Fruit fly (Drosophila melanogaster) whole organism, pupa: Measurements from ENCODE around the gene Swt1.

ENCODE experiments used
- CG8159 ChIP-seq: fragments of 200-800 bp; sonication (Bioruptor generic); optimal IDR thresholded peaks from 3 replicates; lab custom pipeline; 2018; ENCODE audit warnings: missing biosample characterization, mild to moderate bottlenecking, missing genetic modification characterization, moderate library complexity
- rn ChIP-seq: fragments of 200-800 bp; sonication (Bioruptor generic); IDR thresholded peaks from 2 replicates; pipeline ENCODE4 v1.3.6; 2022; ENCODE audit warnings: missing biosample characterization, missing genetic modification characterization

dm6 chrX:18058108-18058507, 32.2 kb downstream of the Swt1 start:
- no peak for TF ChIP-seq rn
- TF ChIP-seq CG8159 (tag; lab: Kevin White, UChicago): no peak
